Worm (Caenorhabditis elegans) whole organism, young adult: ENCODE results near the gene syx-16.
A peak's percentile ranks its signal among the peaks of the same experiment; 100 is the strongest.

Source experiments
- mel-28 ChIP-seq: sonication (generic microtip); optimal IDR thresholded peaks from 2 replicates; lab custom pipeline; 2016; ENCODE audit warnings: borderline replicate concordance, mild to moderate bottlenecking, missing genetic modification characterization, missing compliant biosample characterization
- nfya-1 ChIP-seq: sonication (generic microtip); optimal IDR thresholded peaks from 2 replicates; lab custom pipeline; 2017; ENCODE audit warnings: antibody characterized with exemption, missing compliant biosample characterization, missing genetic modification characterization, borderline replicate concordance; ENCODE audit not compliant: insufficient read depth
- snpc-1.1 ChIP-seq: sonication (generic microtip); optimal IDR thresholded peaks from 2 replicates; lab custom pipeline; 2017; ENCODE audit warnings: missing genetic modification characterization, mild to moderate bottlenecking, missing compliant biosample characterization, antibody characterized with exemption, moderate library complexity, missing genotype, missing genetic modification reagents; ENCODE audit not compliant: insufficient read depth
- ztf-26 ChIP-seq: sonication (generic microtip); optimal IDR thresholded peaks from 2 replicates; lab custom pipeline; 2017; ENCODE audit warnings: missing genetic modification characterization, missing compliant biosample characterization

DNA sequence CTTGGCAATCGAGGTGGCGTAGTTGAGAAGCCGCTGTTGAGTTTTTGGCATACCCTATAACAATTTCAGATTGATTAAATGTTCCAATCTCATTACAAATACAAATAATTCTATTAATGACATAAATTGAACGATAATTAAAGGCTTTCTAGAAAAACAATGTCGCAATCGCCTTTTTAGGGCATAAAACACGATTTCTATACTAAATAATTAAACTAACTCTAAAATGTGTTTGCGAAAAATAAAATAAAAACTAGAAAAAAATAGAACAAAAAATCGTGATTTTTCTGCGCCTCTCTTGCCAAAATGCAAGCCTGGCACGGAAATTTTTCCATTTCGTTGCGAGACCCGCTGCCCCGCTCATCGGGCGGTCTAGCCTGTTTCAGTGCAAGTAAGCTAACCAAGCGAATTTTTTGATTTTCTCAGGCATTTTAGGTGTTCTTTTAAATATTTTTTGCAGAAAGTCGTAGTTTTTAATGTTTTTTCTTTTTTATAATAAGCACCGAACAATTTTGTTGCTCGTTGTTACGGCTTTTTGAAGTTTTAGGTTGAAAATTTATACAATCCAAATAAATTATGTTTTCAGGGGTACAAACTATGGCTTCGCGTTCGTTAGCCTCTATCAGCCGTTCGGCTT, 19.0 kb upstream of the syx-16 start, which contains the start of the genes C34E10.12, C34E10.10 and atp-2:
- TF ChIP-seq nfya-1 (no peak), ztf-26 (tag; lab: Kevin White, UChicago) (peak; percentile 19), mel-28 (tag; lab: Kevin White, UChicago) (no peak), snpc-1.1 (tag; lab: Kevin White, UChicago) (peak; percentile 48)
